Fruit fly (Drosophila melanogaster): ENCODE data around the gene spirit.

DNA sequence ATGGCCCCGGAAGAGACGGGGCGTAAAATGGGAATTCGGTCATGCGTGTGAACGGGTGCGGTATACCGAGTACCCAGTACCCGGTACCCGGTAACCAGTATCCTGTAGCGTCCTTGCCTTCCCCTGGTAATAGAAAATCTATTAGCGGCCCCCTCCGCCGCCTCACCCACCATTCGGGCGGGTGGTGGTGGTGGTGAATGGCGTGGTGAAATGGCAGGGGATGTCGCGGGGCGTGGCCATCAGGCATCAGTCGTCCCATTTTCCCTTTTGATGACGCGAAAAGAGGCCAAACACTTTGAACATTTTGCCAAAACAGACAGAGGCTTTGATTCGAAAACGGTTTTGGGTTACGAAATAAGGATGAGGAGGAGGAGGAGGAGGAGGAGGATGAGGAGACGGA, 34.5 kb upstream of the spirit start:
- TF ChIP-seq psq (optimal IDR thresholded peaks at IDR 0.05): no peak
- TF ChIP-seq Dll (optimal IDR thresholded peaks at IDR 0.05): no peak
- no peak for TF ChIP-seq pan (optimal IDR thresholded peaks at IDR 0.05)
- no peak for TF ChIP-seq CG8478 (optimal IDR thresholded peaks at IDR 0.05)
- TF ChIP-seq EcR (GFP tag; optimal IDR thresholded peaks at IDR 0.05): no peak
